Fruit fly (Drosophila melanogaster) whole organism, embryonic: ENCODE data around the gene CG14383.

Source experiments
- ATbp ChIP-seq: fragments of 200-800 bp; sonication (Bioruptor generic); optimal IDR thresholded peaks from 2 replicates; lab custom pipeline; 2017; ENCODE audit warnings: missing biosample characterization, mild to moderate bottlenecking, missing genetic modification characterization, missing genetic modification reagents
- Bdp1 ChIP-seq: fragments of 200-800 bp; sonication (Bioruptor generic); optimal IDR thresholded peaks from 3 replicates; lab custom pipeline; 2016; ENCODE audit warnings: missing biosample characterization, missing genetic modification characterization
- Bteb2 ChIP-seq: fragments of 200-800 bp; sonication (Bioruptor generic); optimal IDR thresholded peaks from 2 replicates; lab custom pipeline; 2016; ENCODE audit warnings: missing biosample characterization, missing genetic modification characterization
- CG10431 ChIP-seq: fragments of 200-800 bp; sonication (Bioruptor generic); optimal IDR thresholded peaks from 3 replicates; lab custom pipeline; 2018; ENCODE audit warnings: missing biosample characterization, mild to moderate bottlenecking, missing genetic modification characterization
- CG10959 ChIP-seq: fragments of 200-800 bp; sonication (Bioruptor generic); IDR thresholded peaks from 2 replicates; pipeline ENCODE4 v1.3.6; 2022; ENCODE audit warnings: missing biosample characterization, missing genetic modification characterization
- CG12942 ChIP-seq: fragments of 200-800 bp; sonication (Bioruptor generic); optimal IDR thresholded peaks from 3 replicates; lab custom pipeline; 2016; ENCODE audit warnings: missing biosample characterization, missing genetic modification characterization
- CG13123 ChIP-seq: fragments of 200-800 bp; sonication (Bioruptor generic); optimal IDR thresholded peaks from 2 replicates; lab custom pipeline; 2016; ENCODE audit warnings: missing biosample characterization, missing genetic modification characterization
- CG15073 ChIP-seq: fragments of 200-800 bp; sonication (Bioruptor generic); optimal IDR thresholded peaks from 2 replicates; lab custom pipeline; 2016; ENCODE audit warnings: missing biosample characterization, missing genetic modification characterization
- CG1602 ChIP-seq: fragments of 200-800 bp; sonication (Bioruptor generic); optimal IDR thresholded peaks from 3 replicates; lab custom pipeline; 2016; ENCODE audit warnings: missing biosample characterization, missing genetic modification characterization
- CG16815 ChIP-seq: fragments of 200-800 bp; sonication (Bioruptor generic); optimal IDR thresholded peaks from 3 replicates; lab custom pipeline; 2017; ENCODE audit warnings: missing biosample characterization, mild to moderate bottlenecking, missing genetic modification characterization
- CG17186 ChIP-seq: fragments of 200-800 bp; sonication (Bioruptor generic); optimal IDR thresholded peaks from 3 replicates; lab custom pipeline; 2017; ENCODE audit warnings: missing biosample characterization, missing genetic modification reagents, missing genetic modification characterization
- CG18599 ChIP-seq: fragments of 200-800 bp; sonication (Bioruptor generic); optimal IDR thresholded peaks from 3 replicates; lab custom pipeline; 2017; ENCODE audit warnings: missing biosample characterization, missing genetic modification characterization, mild to moderate bottlenecking, moderate library complexity, missing genetic modification reagents
- CG18764 ChIP-seq: fragments of 200-800 bp; sonication (Bioruptor generic); optimal IDR thresholded peaks from 3 replicates; lab custom pipeline; 2016; ENCODE audit warnings: missing biosample characterization, missing genetic modification characterization
- CG2120 ChIP-seq: fragments of 200-800 bp; sonication (Bioruptor generic); optimal IDR thresholded peaks from 3 replicates; lab custom pipeline; 2016; ENCODE audit warnings: missing biosample characterization, missing genetic modification characterization
- CG31388 ChIP-seq: fragments of 200-800 bp; sonication (Bioruptor generic); optimal IDR thresholded peaks from 2 replicates; lab custom pipeline; 2016; ENCODE audit warnings: missing biosample characterization, missing genetic modification characterization
- CG31441 ChIP-seq: fragments of 200-800 bp; sonication (Bioruptor generic); IDR thresholded peaks from 2 replicates; pipeline ENCODE4 v1.3.6; 2022; ENCODE audit warnings: missing biosample characterization, missing genetic modification characterization
- CG3281 ChIP-seq: fragments of 200-800 bp; sonication (Bioruptor generic); optimal IDR thresholded peaks from 3 replicates; lab custom pipeline; 2017; ENCODE audit warnings: missing biosample characterization, mild to moderate bottlenecking, missing genetic modification characterization
- CG34376 ChIP-seq: fragments of 200-800 bp; sonication (Bioruptor generic); optimal IDR thresholded peaks from 2 replicates; lab custom pipeline; 2018; ENCODE audit warnings: missing biosample characterization, mild to moderate bottlenecking, missing genetic modification characterization
- CG8359 ChIP-seq: fragments of 200-800 bp; sonication (Bioruptor generic); optimal IDR thresholded peaks from 2 replicates; lab custom pipeline; 2017; ENCODE audit warnings: missing biosample characterization, mild to moderate bottlenecking, missing genetic modification characterization, borderline replicate concordance
- CG8478 ChIP-seq: fragments of >200 bp; optimal IDR thresholded peaks from 2 replicates; lab custom pipeline; 2018
- D19B ChIP-seq: fragments of 200-800 bp; sonication (Bioruptor generic); optimal IDR thresholded peaks from 2 replicates; lab custom pipeline; 2017; ENCODE audit warnings: missing biosample characterization, mild to moderate bottlenecking, missing genetic modification characterization
- HLH3B ChIP-seq: fragments of 200-800 bp; sonication (Bioruptor generic); IDR thresholded peaks from 2 replicates; pipeline ENCODE4 v1.3.6; 2022; ENCODE audit warnings: missing biosample characterization, missing genetic modification characterization
- HLH4C ChIP-seq: fragments of 200-800 bp; sonication (Bioruptor generic); IDR thresholded peaks from 3 replicates; pipeline ENCODE4 v1.3.6; 2022; ENCODE audit warnings: missing biosample characterization, missing genetic modification characterization; ENCODE audit not compliant: partially characterized antibody
- Hr39 ChIP-seq: fragments of >200 bp; optimal IDR thresholded peaks from 2 replicates; lab custom pipeline; 2017
- Lpt ChIP-seq: fragments of >200 bp; optimal IDR thresholded peaks from 2 replicates; lab custom pipeline; 2018; ENCODE audit warnings: missing biosample characterization, missing genetic modification characterization
- NC2β ChIP-seq: fragments of 200-800 bp; sonication (Bioruptor generic); optimal IDR thresholded peaks from 2 replicates; lab custom pipeline; 2016; ENCODE audit warnings: missing biosample characterization, missing genetic modification characterization
- NFAT ChIP-seq: fragments of 200-800 bp; sonication (Bioruptor generic); IDR thresholded peaks from 2 replicates; pipeline ENCODE4 v1.3.6; 2022; ENCODE audit warnings: missing biosample characterization, missing genetic modification characterization
- Nf-YC ChIP-seq: fragments of 200-800 bp; optimal IDR thresholded peaks from 3 replicates; lab custom pipeline; 2019; ENCODE audit warnings: missing biosample characterization, mild to moderate bottlenecking, missing genetic modification characterization, moderate library complexity
- Sox100B ChIP-seq: fragments of 200-800 bp; sonication (Bioruptor generic); optimal IDR thresholded peaks from 3 replicates; lab custom pipeline; 2018; ENCODE audit warnings: missing biosample characterization, mild to moderate bottlenecking, missing genetic modification characterization
- Sry-β ChIP-seq: fragments of 200-800 bp; sonication (Bioruptor generic); optimal IDR thresholded peaks from 2 replicates; lab custom pipeline; 2018; ENCODE audit warnings: missing biosample characterization, mild to moderate bottlenecking, missing genetic modification characterization, moderate library complexity
- Sry-δ ChIP-seq: fragments of 200-800 bp; sonication (Bioruptor generic); optimal IDR thresholded peaks from 2 replicates; lab custom pipeline; 2016; ENCODE audit warnings: missing biosample characterization, missing genetic modification characterization
- Tbp ChIP-seq: fragments of >200 bp; optimal IDR thresholded peaks from 2 replicates; lab custom pipeline; 2018; ENCODE audit warnings: missing biosample characterization, missing genetic modification characterization
- ab ChIP-seq: fragments of 200-800 bp; sonication (Bioruptor generic); optimal IDR thresholded peaks from 2 replicates; lab custom pipeline; 2016; ENCODE audit warnings: missing biosample characterization, missing genetic modification characterization
- amos ChIP-seq: fragments of 200-800 bp; sonication (Bioruptor generic); IDR thresholded peaks from 2 replicates; pipeline ENCODE4 v1.3.6; 2022; ENCODE audit warnings: missing biosample characterization, missing genetic modification characterization; ENCODE audit not compliant: partially characterized antibody
- ase ChIP-seq: fragments of 200-800 bp; sonication (Bioruptor generic); IDR thresholded peaks from 3 replicates; pipeline ENCODE4 v1.3.6; 2022; ENCODE audit warnings: missing biosample characterization, missing genetic modification characterization
- crol ChIP-seq: fragments of 200-800 bp; sonication (Bioruptor generic); IDR thresholded peaks from 2 replicates; pipeline ENCODE4 v1.3.6; 2022; ENCODE audit warnings: missing biosample characterization, missing genetic modification characterization
- dimm ChIP-seq: fragments of 200-800 bp; sonication (Bioruptor generic); IDR thresholded peaks from 2 replicates; pipeline ENCODE4 v1.3.6; 2022; ENCODE audit warnings: missing biosample characterization, missing genetic modification characterization
- eyg ChIP-seq: fragments of 200-800 bp; sonication (Bioruptor generic); optimal IDR thresholded peaks from 3 replicates; lab custom pipeline; 2016; ENCODE audit warnings: missing biosample characterization, missing genetic modification characterization
- gsb-n ChIP-seq: fragments of 200-800 bp; sonication (Bioruptor generic); optimal IDR thresholded peaks from 3 replicates; lab custom pipeline; 2018; ENCODE audit warnings: missing biosample characterization, mild to moderate bottlenecking, missing genetic modification characterization
- jing ChIP-seq: fragments of 200-800 bp; sonication (Bioruptor generic); optimal IDR thresholded peaks from 2 replicates; lab custom pipeline; 2018; ENCODE audit warnings: missing biosample characterization, mild to moderate bottlenecking, missing genetic modification characterization
- ken ChIP-seq: fragments of 200-800 bp; sonication (Bioruptor generic); IDR thresholded peaks from 3 replicates; pipeline ENCODE4 v1.3.6; 2022; ENCODE audit warnings: missing biosample characterization, missing genetic modification characterization
- kni ChIP-seq: fragments of 200-800 bp; sonication (Bioruptor generic); optimal IDR thresholded peaks from 3 replicates; lab custom pipeline; 2017; ENCODE audit warnings: mild to moderate bottlenecking, missing biosample characterization, missing genetic modification reagents, missing genetic modification characterization
- lab ChIP-seq: fragments of 200-800 bp; sonication (Bioruptor generic); optimal IDR thresholded peaks from 3 replicates; lab custom pipeline; 2017; ENCODE audit warnings: missing biosample characterization, missing genetic modification characterization, mild to moderate bottlenecking, moderate library complexity, missing genetic modification reagents
- mirr ChIP-seq: fragments of 200-800 bp; sonication (Bioruptor generic); optimal IDR thresholded peaks from 3 replicates; lab custom pipeline; 2018; ENCODE audit warnings: missing biosample characterization, mild to moderate bottlenecking, missing genetic modification characterization
- nerfin-2 ChIP-seq: fragments of 200-800 bp; sonication (Bioruptor generic); IDR thresholded peaks from 2 replicates; pipeline ENCODE4 v1.3.6; 2022; ENCODE audit warnings: missing biosample characterization, missing genetic modification characterization; ENCODE audit not compliant: partially characterized antibody
- nmo ChIP-seq: fragments of 200-800 bp; sonication (Bioruptor generic); optimal IDR thresholded peaks from 2 replicates; lab custom pipeline; 2018; ENCODE audit warnings: missing biosample characterization, mild to moderate bottlenecking, missing genetic modification characterization, moderate library complexity
- scrt ChIP-seq: fragments of 200-800 bp; sonication (Bioruptor generic); optimal IDR thresholded peaks from 2 replicates; lab custom pipeline; 2018; ENCODE audit warnings: missing biosample characterization, mild to moderate bottlenecking, missing genetic modification characterization, moderate library complexity
- sim ChIP-seq: fragments of 200-800 bp; sonication (Bioruptor generic); IDR thresholded peaks from 2 replicates; pipeline ENCODE4 v1.3.6; 2022; ENCODE audit warnings: missing biosample characterization, missing genetic modification characterization
- sima ChIP-seq: fragments of 200-800 bp; sonication (Bioruptor generic); optimal IDR thresholded peaks from 2 replicates; lab custom pipeline; 2016; ENCODE audit warnings: missing biosample characterization, missing genetic modification characterization
- wek ChIP-seq: fragments of 200-800 bp; sonication (Bioruptor generic); optimal IDR thresholded peaks from 3 replicates; lab custom pipeline; 2018; ENCODE audit warnings: missing biosample characterization, mild to moderate bottlenecking, missing genetic modification characterization, moderate library complexity

The CG14383 gene

dm6 chr3R:12960929-12961855, 27.1 kb downstream of the CG14383 start, which contains the start of gene Spc25 (continued):
- TF ChIP-seq HLH4C (peak; percentile 88), Tbp (GFP tag; lab: Kevin White, UChicago) (no peak), Bteb2 (GFP tag; lab: Kevin White, UChicago) (no peak), CG8478 (no peak), nmo (GFP tag; lab: Kevin White, UChicago) (peak; percentile 54), wek (GFP tag; lab: Kevin White, UChicago) (no peak), dimm (GFP tag; lab: Robert Waterston, UW) (no peak), jing (no peak), ab (GFP tag; lab: Kevin White, UChicago) (no peak), Bdp1 (GFP tag; lab: Kevin White, UChicago) (peak; percentile 43), CG2120 (GFP tag; lab: Kevin White, UChicago) (peak; percentile 75), Lpt (GFP tag; lab: Kevin White, UChicago) (no peak), ATbp (GFP tag; lab: Kevin White, UChicago) (no peak), D19B (GFP tag; lab: Kevin White, UChicago) (no peak), Sry-δ (GFP tag; lab: Kevin White, UChicago) (peak; percentile 100), scrt (GFP tag; lab: Kevin White, UChicago) (no peak), CG13123 (no peak), HLH3B (GFP tag; lab: Robert Waterston, UW) (0 out of 2 replicates have a peak, but pooled peaks have one; percentile 36), kni (no peak), gsb-n (tag; lab: Kevin White, UChicago) (no peak), NC2β (GFP tag; lab: Kevin White, UChicago) (peak; percentile 24), ken (GFP tag; lab: Robert Waterston, UW) (peak; percentile 75; the same call in 2 of the 3 replicates), CG34376 (GFP tag; lab: Kevin White, UChicago) (no peak), CG31388 (GFP tag; lab: Kevin White, UChicago) (no peak), CG10431 (GFP tag; lab: Kevin White, UChicago) (no peak), CG18599 (GFP tag; lab: Kevin White, UChicago) (no peak), CG18764 (GFP tag; lab: Kevin White, UChicago) (peak; percentile 35), Sox100B (no peak), CG31441 (no peak), crol (GFP tag; lab: Robert Waterston, UW) (no peak), CG15073 (GFP tag; lab: Kevin White, UChicago) (no peak), Sry-β (GFP tag; lab: Kevin White, UChicago) (no peak), NFAT (GFP tag; lab: Robert Waterston, UW) (peak; percentile 68), eyg (GFP tag; lab: Kevin White, UChicago) (peak; percentile 24), sima (GFP tag; lab: Kevin White, UChicago) (no peak), nerfin-2 (GFP tag; lab: Robert Waterston, UW) (peak; percentile 75), Nf-YC (tag; lab: Kevin White, UChicago) (peak; percentile 6), sim (GFP tag; lab: Robert Waterston, UW) (no peak), CG1602 (GFP tag; lab: Kevin White, UChicago) (peak; percentile 12), CG10959 (no peak), CG16815 (GFP tag; lab: Kevin White, UChicago) (no peak), lab (GFP tag; lab: Kevin White, UChicago) (peak; percentile 23), CG17186 (GFP tag; lab: Kevin White, UChicago) (peak; percentile 14), CG8359 (GFP tag; lab: Kevin White, UChicago) (no peak), CG12942 (peak; percentile 45), ase (GFP tag; lab: Robert Waterston, UW) (no peak), Hr39 (lab: Kevin White, UChicago) (no peak), amos (GFP tag; lab: Robert Waterston, UW) (peak; percentile 96), mirr (GFP tag; lab: Kevin White, UChicago) (no peak), CG3281 (GFP tag; lab: Kevin White, UChicago) (peak; percentile 9)
